Worm (Caenorhabditis elegans) whole organism, L2 larva: ENCODE results near the gene B0303.11.

Source experiments
- C34F6.9 ChIP-seq: fragments of 150-350 bp; optimal IDR thresholded peaks from 2 replicates; lab custom pipeline; 2014; ENCODE audit warnings: missing biosample characterization, missing genetic modification characterization
- F13H6.1 ChIP-seq: sonication (generic microtip); optimal IDR thresholded peaks from 2 replicates; lab custom pipeline; 2016; ENCODE audit warnings: missing genetic modification characterization, missing compliant biosample characterization
- R02D3.7 ChIP-seq: fragments of 150-350 bp; optimal IDR thresholded peaks from 2 replicates; lab custom pipeline; 2014; ENCODE audit warnings: missing biosample characterization, missing genetic modification characterization
- ZK546.5 ChIP-seq: sonication (generic microtip); optimal IDR thresholded peaks from 2 replicates; lab custom pipeline; 2017; ENCODE audit warnings: missing biosample characterization, missing genetic modification characterization
- aly-2 ChIP-seq: fragments of 150-350 bp; optimal IDR thresholded peaks from 2 replicates; lab custom pipeline; 2014; ENCODE audit warnings: missing biosample characterization, missing genetic modification characterization
- ama-1 ChIP-seq: fragments of 150-350 bp; optimal IDR thresholded peaks from 2 replicates; lab custom pipeline; 2018; ENCODE audit warnings: inconsistent platforms
- blmp-1 ChIP-seq: sonication (generic microtip); optimal IDR thresholded peaks from 2 replicates; lab custom pipeline; 2017; ENCODE audit warnings: missing genetic modification characterization, mild to moderate bottlenecking, missing compliant biosample characterization, antibody characterized with exemption, moderate library complexity; ENCODE audit not compliant: insufficient read depth
- ceh-16 ChIP-seq: fragments of 150-350 bp; optimal IDR thresholded peaks from 2 replicates; lab custom pipeline; 2014; ENCODE audit warnings: missing biosample characterization, missing genetic modification characterization
- ceh-82 ChIP-seq: fragments of 150-350 bp; optimal IDR thresholded peaks from 2 replicates; lab custom pipeline; 2014; ENCODE audit warnings: missing biosample characterization, missing genetic modification characterization
- crh-2 ChIP-seq: sonication (generic microtip); optimal IDR thresholded peaks from 2 replicates; lab custom pipeline; 2017; ENCODE audit warnings: missing biosample characterization, missing genetic modification characterization
- dmd-4 ChIP-seq: sonication (generic microtip); optimal IDR thresholded peaks from 2 replicates; lab custom pipeline; 2017; ENCODE audit warnings: missing biosample characterization, missing genetic modification characterization
- egl-27 ChIP-seq: sonication (generic microtip); optimal IDR thresholded peaks from 3 replicates; lab custom pipeline; 2017; ENCODE audit warnings: missing biosample characterization, missing genetic modification reagents, missing genetic modification characterization
- fos-1 ChIP-seq: fragments of 150-350 bp; optimal IDR thresholded peaks from 2 replicates; lab custom pipeline; 2014; ENCODE audit warnings: missing biosample characterization, missing genetic modification characterization
- gmeb-1 ChIP-seq: fragments of 150-350 bp; optimal IDR thresholded peaks from 2 replicates; lab custom pipeline; 2014; ENCODE audit warnings: missing biosample characterization, missing genetic modification characterization
- lin-13 ChIP-seq: fragments of 150-350 bp; optimal IDR thresholded peaks from 2 replicates; lab custom pipeline; 2014; ENCODE audit warnings: missing biosample characterization, missing genetic modification reagents, missing genetic modification characterization
- lin-39 ChIP-seq: fragments of 150-350 bp; optimal IDR thresholded peaks from 2 replicates; lab custom pipeline; 2014; ENCODE audit warnings: missing biosample characterization, missing genetic modification reagents, missing genetic modification characterization
- lsy-2 ChIP-seq, 2 experiments: fragments of 150-350 bp in 1 of 2; sonication (generic microtip) in 1 of 2; optimal IDR thresholded peaks; 2 replicates each; lab custom pipeline; 2014 to 2017; ENCODE audit warnings: missing biosample characterization in 2 of 2, missing genetic modification characterization in 2 of 2
- mbf-1 ChIP-seq: sonication (generic microtip); optimal IDR thresholded peaks from 2 replicates; lab custom pipeline; 2017; ENCODE audit warnings: missing biosample characterization, missing genetic modification characterization
- mdl-1 ChIP-seq, 2 experiments: fragments of 150-350 bp in 1 of 2; sonication (generic microtip) in 1 of 2; optimal IDR thresholded peaks; 2 replicates each; lab custom pipeline; 2017; ENCODE audit warnings: missing biosample characterization in 2 of 2, missing genetic modification characterization in 2 of 2
- nhr-10 ChIP-seq: sonication (generic microtip); optimal IDR thresholded peaks from 2 replicates; lab custom pipeline; 2017; ENCODE audit warnings: missing biosample characterization, missing genetic modification characterization
- nhr-11 ChIP-seq: fragments of 150-350 bp; optimal IDR thresholded peaks from 2 replicates; lab custom pipeline; 2014; ENCODE audit warnings: missing biosample characterization, missing genetic modification characterization
- nhr-12 ChIP-seq: fragments of 150-350 bp; optimal IDR thresholded peaks from 2 replicates; lab custom pipeline; 2014; ENCODE audit warnings: missing biosample characterization, missing genetic modification characterization
- nhr-129 ChIP-seq: fragments of 150-350 bp; optimal IDR thresholded peaks from 2 replicates; lab custom pipeline; 2014; ENCODE audit warnings: missing biosample characterization, missing genetic modification characterization
- nhr-21 ChIP-seq: fragments of 150-350 bp; optimal IDR thresholded peaks from 2 replicates; lab custom pipeline; 2014; ENCODE audit warnings: missing biosample characterization, missing genetic modification characterization
- nhr-23 ChIP-seq: fragments of 150-350 bp; optimal IDR thresholded peaks from 2 replicates; lab custom pipeline; 2014; ENCODE audit warnings: missing biosample characterization, missing genetic modification reagents, missing genetic modification characterization
- nhr-237 ChIP-seq: fragments of 150-350 bp; optimal IDR thresholded peaks from 2 replicates; lab custom pipeline; 2014; ENCODE audit warnings: missing biosample characterization, missing genetic modification characterization
- nhr-25 ChIP-seq: fragments of 150-350 bp; sonication (generic microtip); optimal IDR thresholded peaks from 3 replicates; lab custom pipeline; 2014; ENCODE audit warnings: missing biosample characterization, missing genetic modification characterization
- nhr-6 ChIP-seq: fragments of 150-350 bp; optimal IDR thresholded peaks from 2 replicates; lab custom pipeline; 2014; ENCODE audit warnings: missing biosample characterization, missing genetic modification characterization
- nhr-77 ChIP-seq: fragments of 150-350 bp; optimal IDR thresholded peaks from 2 replicates; lab custom pipeline; 2014; ENCODE audit warnings: missing biosample characterization, missing genetic modification characterization
- skn-1 ChIP-seq: sonication (generic microtip); optimal IDR thresholded peaks from 2 replicates; lab custom pipeline; 2017; ENCODE audit warnings: missing biosample characterization, missing genetic modification characterization
- snpc-4 ChIP-seq: fragments of 150-350 bp; optimal IDR thresholded peaks from 2 replicates; lab custom pipeline; 2014; ENCODE audit warnings: missing biosample characterization, missing genetic modification characterization
- unc-39 ChIP-seq: fragments of 150-350 bp; optimal IDR thresholded peaks from 2 replicates; lab custom pipeline; 2014; ENCODE audit warnings: missing biosample characterization, missing genetic modification characterization
- unc-55 ChIP-seq: fragments of 150-350 bp; sonication (generic microtip); optimal IDR thresholded peaks from 3 replicates; lab custom pipeline; 2014; ENCODE audit warnings: missing biosample characterization, missing genetic modification reagents, missing genetic modification characterization
- unc-62 ChIP-seq: fragments of 150-350 bp; optimal IDR thresholded peaks from 2 replicates; lab custom pipeline; 2014; ENCODE audit warnings: missing biosample characterization, missing genetic modification reagents, missing genetic modification characterization
- ztf-11 ChIP-seq: sonication (generic microtip); optimal IDR thresholded peaks from 2 replicates; lab custom pipeline; 2017; ENCODE audit warnings: missing biosample characterization, missing genetic modification characterization
- ztf-4 ChIP-seq: fragments of 150-350 bp; optimal IDR thresholded peaks from 2 replicates; lab custom pipeline; 2014; ENCODE audit warnings: missing biosample characterization, missing genetic modification characterization

Gene B0303.11

ce11 chrIII:8725224-8725623 is 15.0 kb upstream of the B0303.11 start:
- no peak for TF ChIP-seq fos-1 (tag; lab: Kevin White, UChicago)
- no peak for TF ChIP-seq nhr-129 (tag; lab: Kevin White, UChicago)
- no peak for TF ChIP-seq crh-2 (tag; lab: Kevin White, UChicago)
- TF ChIP-seq unc-62, result no peak
- TF ChIP-seq nhr-25 (tag; lab: Kevin White, UChicago), result no peak
- TF ChIP-seq nhr-77 (tag; lab: Kevin White, UChicago), result no peak
- TF ChIP-seq egl-27 (tag; lab: Kevin White, UChicago), result no peak
- no peak for TF ChIP-seq ztf-11 (tag; lab: Kevin White, UChicago)
- TF ChIP-seq lin-13, result no peak
- no peak for TF ChIP-seq unc-39
- TF ChIP-seq, all 48 proteins: peak for 0

- TF ChIP-seq fos-1 (tag; lab: Kevin White, UChicago), result peak; percentile 9
- TF ChIP-seq ama-1 (lab: Kevin White, UChicago), result no peak
- no peak for TF ChIP-seq R02D3.7 (tag; lab: Kevin White, UChicago)
- TF ChIP-seq ztf-4 (tag; lab: Kevin White, UChicago), result no peak
- TF ChIP-seq nhr-10, result no peak
- TF ChIP-seq mdl-1 (tag; optimal IDR thresholded peaks at IDR 0.05; lab: Kevin White, UChicago), result no peak
- TF ChIP-seq nhr-6, result no peak
- TF ChIP-seq snpc-4 (tag; lab: Kevin White, UChicago), result no peak
- no peak for TF ChIP-seq nhr-11
- no peak for TF ChIP-seq gmeb-1
- TF ChIP-seq ceh-82 (tag; lab: Kevin White, UChicago), result no peak
- no peak for TF ChIP-seq nhr-77 (tag; lab: Kevin White, UChicago)
- TF ChIP-seq unc-55, result peak; percentile 12
- TF ChIP-seq, all 48 proteins: peak for 2
These were observed 9.6 kb upstream of the B0303.11 start, which contains the start of gene hipr-1 for ce11 chrIII:8719769-8720252. hipr-1 (plus strand) TSS chrIII:8720202.

ce11 chrIII:8719105-8719504 is 8.9 kb upstream of the B0303.11 start:
- no peak for TF ChIP-seq ztf-11 (tag; lab: Kevin White, UChicago)
- TF ChIP-seq ZK546.5 (tag; lab: Kevin White, UChicago), result no peak
- no peak for TF ChIP-seq lin-13
- no peak for TF ChIP-seq mbf-1
- no peak for TF ChIP-seq nhr-21
- TF ChIP-seq skn-1 (tag; lab: Kevin White, UChicago), result no peak
- no peak for TF ChIP-seq F13H6.1 (tag; lab: Kevin White, UChicago)
- TF ChIP-seq dmd-4 (tag; lab: Kevin White, UChicago), result no peak
- no peak for TF ChIP-seq crh-2 (tag; lab: Kevin White, UChicago)
- no peak for TF ChIP-seq aly-2 (tag; lab: Kevin White, UChicago)
- TF ChIP-seq ceh-82 (tag; lab: Kevin White, UChicago), result no peak
- no peak for TF ChIP-seq nhr-11
- no peak for TF ChIP-seq lin-39 (tag; lab: Kevin White, UChicago)
- TF ChIP-seq mdl-1 (tag; optimal IDR thresholded peaks at IDR 0.05; lab: Kevin White, UChicago), result no peak
- no peak for TF ChIP-seq C34F6.9 (tag; lab: Kevin White, UChicago)
- no peak for TF ChIP-seq ceh-16 (tag; lab: Kevin White, UChicago)
- TF ChIP-seq lsy-2 (tag; optimal IDR thresholded peaks at IDR 0.05; lab: Kevin White, UChicago), result no peak
- no peak for TF ChIP-seq nhr-237 (tag; lab: Kevin White, UChicago)
- no peak for TF ChIP-seq ama-1 (lab: Kevin White, UChicago)
- no peak for TF ChIP-seq blmp-1 (tag; lab: Kevin White, UChicago)

ce11 chrIII:8718592-8718991 is 8.4 kb upstream of the B0303.11 start:
- TF ChIP-seq dmd-4 (tag; lab: Kevin White, UChicago) (no peak), nhr-11 (no peak), F13H6.1 (tag; lab: Kevin White, UChicago) (no peak), fos-1 (tag; lab: Kevin White, UChicago) (peak; percentile 47), mdl-1 (tag; optimal IDR thresholded peaks at IDR 0.05; lab: Kevin White, UChicago) (no peak), mbf-1 (no peak), nhr-23 (no peak)

ce11 chrIII:8717231-8717694 is 7.1 kb upstream of the B0303.11 start, which contains the start of gene mrpl-11:
mrpl-11 (plus strand) TSS chrIII:8717644.
- TF ChIP-seq lsy-2 (tag; optimal IDR thresholded peaks at IDR 0.05; lab: Kevin White, UChicago) (peak in 1 of 2 experiments; percentile 9), unc-55 (peak; percentile 30), nhr-12 (no peak)
- TF ChIP-seq, all 48 proteins: peak for 2
